Fruit fly (Drosophila melanogaster): ENCODE measurements around the gene CG11593.

DNA sequence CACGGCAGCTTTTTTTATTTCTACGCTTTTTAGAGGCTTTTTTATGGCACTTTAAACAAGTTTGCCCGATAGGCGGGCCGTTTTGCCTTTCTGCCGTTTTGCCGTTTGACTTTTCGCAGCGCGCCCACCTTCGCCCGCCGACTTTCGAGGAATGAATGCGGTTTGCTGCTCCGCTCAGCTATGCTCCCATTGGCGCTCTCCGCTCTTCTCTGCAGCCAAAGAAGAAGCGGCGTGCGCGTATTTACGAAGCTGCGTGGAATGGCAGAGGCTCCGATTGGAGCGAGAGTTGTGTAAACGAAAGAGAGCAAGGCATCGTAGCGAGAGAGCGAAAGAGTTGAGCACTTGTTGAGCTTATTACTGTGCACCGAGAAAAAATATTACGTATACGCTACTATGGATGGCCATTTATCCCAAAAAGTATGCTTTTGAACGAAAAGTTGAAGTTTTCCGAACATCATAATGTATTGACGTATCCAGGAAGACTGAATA is 31.3 kb upstream of the CG11593 start, which contains the start of gene wit:
- TF ChIP-seq CTCF (optimal IDR thresholded peaks at IDR 0.05) = no peak
- no peak for TF ChIP-seq CG8478 (optimal IDR thresholded peaks at IDR 0.05)
